Fruit fly (Drosophila melanogaster): ENCODE data around the gene Orct.
A peak's percentile ranks its signal among the peaks of the same experiment; 100 is the strongest.

Gene Orct

dm6 chr3R:24233366-24234161 lies 42.5 kb upstream of the Orct start (continued):
- no peak for TF ChIP-seq CG6276 (GFP tag; optimal IDR thresholded peaks at IDR 0.05)
- peak in 1 of 2 experiments; percentile 44 for TF ChIP-seq ss (GFP tag; optimal IDR thresholded peaks at IDR 0.05)
- TF ChIP-seq Sox14 (GFP tag; optimal IDR thresholded peaks at IDR 0.05), result peak; percentile 72
- TF ChIP-seq Eip75B (GFP tag; optimal IDR thresholded peaks at IDR 0.05), result no peak
- no peak for TF ChIP-seq CG11902 (GFP tag; optimal IDR thresholded peaks at IDR 0.05)
- TF ChIP-seq Gug (GFP tag; IDR thresholded peaks at IDR 0.05), result 0 out of 2 replicates have a peak, but pooled peaks have one; percentile 25
- peak; percentile 21 for TF ChIP-seq CG6854 (GFP tag; optimal IDR thresholded peaks at IDR 0.05)
- TF ChIP-seq OdsH (GFP tag; optimal IDR thresholded peaks at IDR 0.05), result no peak
- TF ChIP-seq CG31627 (GFP tag; optimal IDR thresholded peaks at IDR 0.05), result no peak
- peak; percentile 64 for TF ChIP-seq dsx (GFP tag; optimal IDR thresholded peaks at IDR 0.05; ENCODE audit: poor library complexity, severe bottlenecking)
- TF ChIP-seq CG15336 (GFP tag; IDR thresholded peaks at IDR 0.05), result 0 out of 2 replicates have a peak, but pooled peaks have one; percentile 8
- TF ChIP-seq CG11762 (GFP tag; optimal IDR thresholded peaks at IDR 0.05; ENCODE audit: insufficient read depth), result no peak
- peak; percentile 36 for TF ChIP-seq CG3032 (tag; optimal IDR thresholded peaks at IDR 0.05)
- TF ChIP-seq net (GFP tag; optimal IDR thresholded peaks at IDR 0.05), result no peak
- no peak for TF ChIP-seq CG11294 (GFP tag; IDR thresholded peaks at IDR 0.05)
- TF ChIP-seq CG8319 (GFP tag; optimal IDR thresholded peaks at IDR 0.05), result no peak
- peak; percentile 60 for TF ChIP-seq Eip78C (GFP tag)
- TF ChIP-seq acj6 (GFP tag; optimal IDR thresholded peaks at IDR 0.05), result no peak
- no peak for TF ChIP-seq Hr39 (GFP tag; optimal IDR thresholded peaks at IDR 0.05)
- TF ChIP-seq CG8632 (GFP tag; optimal IDR thresholded peaks at IDR 0.05), result no peak
- no peak for TF ChIP-seq Sox102F (GFP tag; optimal IDR thresholded peaks at IDR 0.05)
- peak; percentile 59 for TF ChIP-seq fkh (GFP tag; optimal IDR thresholded peaks at IDR 0.05)
- no peak for TF ChIP-seq achi (GFP tag; optimal IDR thresholded peaks at IDR 0.05)
- TF ChIP-seq CG6808 (GFP tag; optimal IDR thresholded peaks at IDR 0.05), result no peak
- TF ChIP-seq CG1621 (tag; optimal IDR thresholded peaks at IDR 0.05), result no peak
- TF ChIP-seq vri (GFP tag; optimal IDR thresholded peaks at IDR 0.05), result no peak
- no peak for TF ChIP-seq CG16779 (tag; optimal IDR thresholded peaks at IDR 0.05)
- peak; percentile 11 for TF ChIP-seq Ets96B (tag; optimal IDR thresholded peaks at IDR 0.05)
- TF ChIP-seq topi (GFP tag; optimal IDR thresholded peaks at IDR 0.05), result no peak
- TF ChIP-seq salr (GFP tag; optimal IDR thresholded peaks at IDR 0.05), result no peak
- no peak for TF ChIP-seq CG7368 (GFP tag; optimal IDR thresholded peaks at IDR 0.05)
- TF ChIP-seq esn (GFP tag; optimal IDR thresholded peaks at IDR 0.05), result peak; percentile 13
- TF ChIP-seq eg (GFP tag; IDR thresholded peaks at IDR 0.05), result 0 out of 3 replicates have a peak, but pooled peaks have one; percentile 48

- TF ChIP-seq dsx (GFP tag; optimal IDR thresholded peaks at IDR 0.05; ENCODE audit: poor library complexity, severe bottlenecking) (no peak), CG6792 (GFP tag; optimal IDR thresholded peaks at IDR 0.05) (no peak), Ets96B (tag; optimal IDR thresholded peaks at IDR 0.05) (no peak), CG16779 (tag; optimal IDR thresholded peaks at IDR 0.05) (no peak), ss (GFP tag; optimal IDR thresholded peaks at IDR 0.05) (no peak)
Measured at dm6 chr3R:24234162-24234529, 41.9 kb upstream of the Orct start.

- peak; percentile 93 for TF ChIP-seq CG6808 (GFP tag; optimal IDR thresholded peaks at IDR 0.05)
- TF ChIP-seq CG3919 (GFP tag; optimal IDR thresholded peaks at IDR 0.05), result no peak
- TF ChIP-seq Gug (GFP tag; IDR thresholded peaks at IDR 0.05), result no peak
Measured at dm6 chr3R:24234721-24235120, 41.3 kb upstream of the Orct start.

DNA sequence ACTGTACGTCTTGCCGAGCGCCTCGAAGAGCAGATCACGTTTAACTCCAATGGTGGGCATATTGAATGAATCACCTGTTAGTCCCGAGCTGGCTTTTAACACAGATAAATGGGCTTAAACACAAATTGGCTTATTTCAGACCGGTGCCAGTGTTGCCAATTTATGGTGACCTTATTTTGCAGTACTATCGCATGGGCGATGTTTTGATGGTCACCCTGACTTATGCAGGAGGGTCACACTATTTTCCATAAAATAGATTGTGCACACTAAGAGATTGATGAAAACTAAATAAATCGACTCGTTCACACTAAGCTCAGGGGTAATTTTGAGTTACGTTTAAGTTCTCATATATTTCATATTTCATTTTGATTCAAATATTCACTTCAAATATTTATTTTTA lies 23.6 kb upstream of the Orct start, which contains the start of gene beta-PheRS:
Gene beta-PheRS (minus strand): TSS at position 186 of the 400 bp plus-strand sequence.
- TF ChIP-seq Sox14 (GFP tag; optimal IDR thresholded peaks at IDR 0.05) (no peak), CG34406 (GFP tag; optimal IDR thresholded peaks at IDR 0.05) (no peak), CG15336 (GFP tag; IDR thresholded peaks at IDR 0.05) (no peak), Sox102F (GFP tag; optimal IDR thresholded peaks at IDR 0.05) (no peak), achi (GFP tag; optimal IDR thresholded peaks at IDR 0.05) (no peak), Hr38 (GFP tag; optimal IDR thresholded peaks at IDR 0.05) (no peak), fkh (GFP tag; optimal IDR thresholded peaks at IDR 0.05) (no peak), CG11294 (GFP tag; IDR thresholded peaks at IDR 0.05) (peak; percentile 26; the same call in 1 of the 2 replicates), fd59A (GFP tag; optimal IDR thresholded peaks at IDR 0.05) (no peak), Ets21C (GFP tag; optimal IDR thresholded peaks at IDR 0.05) (no peak), lz (GFP tag; optimal IDR thresholded peaks at IDR 0.05) (peak; percentile 46), CG8319 (GFP tag; optimal IDR thresholded peaks at IDR 0.05) (peak; percentile 99), CG11902 (GFP tag; optimal IDR thresholded peaks at IDR 0.05) (peak; percentile 18), esn (GFP tag; optimal IDR thresholded peaks at IDR 0.05) (peak; percentile 52), cyc (GFP tag; optimal IDR thresholded peaks at IDR 0.05) (no peak), CG31627 (GFP tag; optimal IDR thresholded peaks at IDR 0.05) (peak; percentile 73), Eip78C (GFP tag) (no peak), Met (GFP tag; optimal IDR thresholded peaks at IDR 0.05) (no peak), CG16779 (tag; optimal IDR thresholded peaks at IDR 0.05) (no peak), topi (GFP tag; optimal IDR thresholded peaks at IDR 0.05) (no peak), Blimp-1 (GFP tag; optimal IDR thresholded peaks at IDR 0.05) (no peak), acj6 (GFP tag; optimal IDR thresholded peaks at IDR 0.05) (no peak)

Data from whole organism, prepupa.